Worm (Caenorhabditis elegans) whole organism, L2 larva: ENCODE measurements around the gene pgp-12.

ENCODE experiments used
- C34F6.9 ChIP-seq: fragments of 150-350 bp; optimal IDR thresholded peaks from 2 replicates; lab custom pipeline; 2014; ENCODE audit warnings: missing biosample characterization, missing genetic modification characterization
- F13H6.1 ChIP-seq: sonication (generic microtip); optimal IDR thresholded peaks from 2 replicates; lab custom pipeline; 2016; ENCODE audit warnings: missing genetic modification characterization, missing compliant biosample characterization
- R02D3.7 ChIP-seq: fragments of 150-350 bp; optimal IDR thresholded peaks from 2 replicates; lab custom pipeline; 2014; ENCODE audit warnings: missing biosample characterization, missing genetic modification characterization
- Y55F3AM.14 ChIP-seq: fragments of 200-800 bp; sonication (Bioruptor generic); optimal IDR thresholded peaks from 2 replicates; lab custom pipeline; 2018; ENCODE audit warnings: mild to moderate bottlenecking, missing genetic modification characterization, missing compliant biosample characterization
- blmp-1 ChIP-seq: sonication (generic microtip); optimal IDR thresholded peaks from 2 replicates; lab custom pipeline; 2017; ENCODE audit warnings: missing genetic modification characterization, mild to moderate bottlenecking, missing compliant biosample characterization, antibody characterized with exemption, moderate library complexity; ENCODE audit not compliant: insufficient read depth
- ceh-16 ChIP-seq: fragments of 150-350 bp; optimal IDR thresholded peaks from 2 replicates; lab custom pipeline; 2014; ENCODE audit warnings: missing biosample characterization, missing genetic modification characterization
- ceh-82 ChIP-seq: fragments of 150-350 bp; optimal IDR thresholded peaks from 2 replicates; lab custom pipeline; 2014; ENCODE audit warnings: missing biosample characterization, missing genetic modification characterization
- crh-2 ChIP-seq: sonication (generic microtip); optimal IDR thresholded peaks from 2 replicates; lab custom pipeline; 2017; ENCODE audit warnings: missing biosample characterization, missing genetic modification characterization
- dmd-4 ChIP-seq: sonication (generic microtip); optimal IDR thresholded peaks from 2 replicates; lab custom pipeline; 2017; ENCODE audit warnings: missing biosample characterization, missing genetic modification characterization
- elt-3 ChIP-seq: sonication (generic microtip); optimal IDR thresholded peaks from 2 replicates; lab custom pipeline; 2017; ENCODE audit warnings: missing biosample characterization, missing genetic modification characterization
- fos-1 ChIP-seq: fragments of 150-350 bp; optimal IDR thresholded peaks from 2 replicates; lab custom pipeline; 2014; ENCODE audit warnings: missing biosample characterization, missing genetic modification characterization
- gmeb-1 ChIP-seq: fragments of 150-350 bp; optimal IDR thresholded peaks from 2 replicates; lab custom pipeline; 2014; ENCODE audit warnings: missing biosample characterization, missing genetic modification characterization
- lsy-2 ChIP-seq, 2 experiments: fragments of 150-350 bp in 1 of 2; sonication (generic microtip) in 1 of 2; optimal IDR thresholded peaks; 2 replicates each; lab custom pipeline; 2014 to 2017; ENCODE audit warnings: missing biosample characterization in 2 of 2, missing genetic modification characterization in 2 of 2
- mab-5 ChIP-seq: fragments of 150-350 bp; optimal IDR thresholded peaks from 2 replicates; lab custom pipeline; 2014; ENCODE audit warnings: missing biosample characterization, missing genetic modification characterization
- mdl-1 ChIP-seq, 2 experiments: fragments of 150-350 bp in 1 of 2; sonication (generic microtip) in 1 of 2; optimal IDR thresholded peaks; 2 replicates each; lab custom pipeline; 2017; ENCODE audit warnings: missing biosample characterization in 2 of 2, missing genetic modification characterization in 2 of 2
- nhr-12 ChIP-seq: fragments of 150-350 bp; optimal IDR thresholded peaks from 2 replicates; lab custom pipeline; 2014; ENCODE audit warnings: missing biosample characterization, missing genetic modification characterization
- nhr-129 ChIP-seq: fragments of 150-350 bp; optimal IDR thresholded peaks from 2 replicates; lab custom pipeline; 2014; ENCODE audit warnings: missing biosample characterization, missing genetic modification characterization
- nhr-21 ChIP-seq: fragments of 150-350 bp; optimal IDR thresholded peaks from 2 replicates; lab custom pipeline; 2014; ENCODE audit warnings: missing biosample characterization, missing genetic modification characterization
- nhr-25 ChIP-seq: fragments of 150-350 bp; sonication (generic microtip); optimal IDR thresholded peaks from 3 replicates; lab custom pipeline; 2014; ENCODE audit warnings: missing biosample characterization, missing genetic modification characterization
- nhr-77 ChIP-seq: fragments of 150-350 bp; optimal IDR thresholded peaks from 2 replicates; lab custom pipeline; 2014; ENCODE audit warnings: missing biosample characterization, missing genetic modification characterization
- sem-4 ChIP-seq: fragments of 150-350 bp; optimal IDR thresholded peaks from 2 replicates; lab custom pipeline; 2014; ENCODE audit warnings: missing biosample characterization, missing genetic modification reagents, missing genetic modification characterization
- skn-1 ChIP-seq: sonication (generic microtip); optimal IDR thresholded peaks from 2 replicates; lab custom pipeline; 2017; ENCODE audit warnings: missing biosample characterization, missing genetic modification characterization
- sma-3 ChIP-seq: sonication (generic microtip); optimal IDR thresholded peaks from 2 replicates; lab custom pipeline; 2016; ENCODE audit warnings: missing genetic modification reagents, missing genetic modification characterization, missing compliant biosample characterization
- sma-9 ChIP-seq, 2 experiments: fragments of 150-350 bp in 1 of 2; sonication (generic microtip) in 1 of 2; optimal IDR thresholded peaks; 2 replicates each; lab custom pipeline; 2014 to 2016; ENCODE audit warnings: missing genetic modification characterization in 2 of 2, mild to moderate bottlenecking in 1 of 2, missing biosample characterization in 1 of 2, missing compliant biosample characterization in 1 of 2, missing genetic modification reagents in 1 of 2, moderate library complexity in 1 of 2
- snpc-4 ChIP-seq: fragments of 150-350 bp; optimal IDR thresholded peaks from 2 replicates; lab custom pipeline; 2014; ENCODE audit warnings: missing biosample characterization, missing genetic modification characterization
- unc-39 ChIP-seq: fragments of 150-350 bp; optimal IDR thresholded peaks from 2 replicates; lab custom pipeline; 2014; ENCODE audit warnings: missing biosample characterization, missing genetic modification characterization
- unc-55 ChIP-seq: fragments of 150-350 bp; sonication (generic microtip); optimal IDR thresholded peaks from 3 replicates; lab custom pipeline; 2014; ENCODE audit warnings: missing biosample characterization, missing genetic modification reagents, missing genetic modification characterization
- unc-62 ChIP-seq: fragments of 150-350 bp; optimal IDR thresholded peaks from 2 replicates; lab custom pipeline; 2014; ENCODE audit warnings: missing biosample characterization, missing genetic modification reagents, missing genetic modification characterization
- ztf-1 ChIP-seq: fragments of 200-800 bp; sonication (Bioruptor generic); conservative IDR thresholded peaks from 2 replicates; pipeline ENCODE4 v1.3.6; 2022; ENCODE audit warnings: missing genetic modification characterization, missing compliant biosample characterization
- ztf-11 ChIP-seq: sonication (generic microtip); optimal IDR thresholded peaks from 2 replicates; lab custom pipeline; 2017; ENCODE audit warnings: missing biosample characterization, missing genetic modification characterization
- ztf-4 ChIP-seq: fragments of 150-350 bp; optimal IDR thresholded peaks from 2 replicates; lab custom pipeline; 2014; ENCODE audit warnings: missing biosample characterization, missing genetic modification characterization

The pgp-12 gene

ce11 chrX:12755021-12755420, 23.4 kb downstream of the pgp-12 start:
- TF ChIP-seq snpc-4 (tag; lab: Kevin White, UChicago) (no peak), nhr-77 (no peak), Y55F3AM.14 (GFP tag; lab: Kevin White, UChicago) (no peak), nhr-25 (tag; lab: Kevin White, UChicago) (no peak), lsy-2 (tag; optimal IDR thresholded peaks at IDR 0.05; lab: Kevin White, UChicago) (no peak), gmeb-1 (no peak), ztf-1 (GFP tag; lab: Robert Waterston, UW) (no peak), ztf-11 (tag; lab: Kevin White, UChicago) (no peak), sma-9 (GFP tag; optimal IDR thresholded peaks at IDR 0.05; lab: Kevin White, UChicago) (no peak), sma-9 (tag; optimal IDR thresholded peaks at IDR 0.05; lab: Kevin White, UChicago) (no peak), crh-2 (tag; lab: Kevin White, UChicago) (no peak), sem-4 (no peak), unc-39 (tag; lab: Kevin White, UChicago) (no peak), ceh-16 (no peak)

- no peak for TF ChIP-seq lsy-2 (tag; optimal IDR thresholded peaks at IDR 0.05; lab: Kevin White, UChicago)
- TF ChIP-seq sem-4 = no peak
- peak; percentile 4 for TF ChIP-seq fos-1
- no peak for TF ChIP-seq nhr-12
- no peak for TF ChIP-seq unc-62 (GFP tag; lab: Kevin White, UChicago)
- TF ChIP-seq unc-55 = no peak
- TF ChIP-seq ceh-82 (tag; lab: Kevin White, UChicago) = no peak
- peak; percentile 65 for TF ChIP-seq sma-9 (GFP tag; optimal IDR thresholded peaks at IDR 0.05; lab: Kevin White, UChicago)
- no peak for TF ChIP-seq sma-9 (tag; optimal IDR thresholded peaks at IDR 0.05; lab: Kevin White, UChicago)
Measured at ce11 chrX:12759010-12759409, 27.4 kb downstream of the pgp-12 start.

ce11 chrX:12759642-12760041, 28.0 kb downstream of the pgp-12 start:
- TF ChIP-seq mab-5 (tag; lab: Kevin White, UChicago) (no peak), Y55F3AM.14 (GFP tag; lab: Kevin White, UChicago) (peak; percentile 25), blmp-1 (tag; lab: Kevin White, UChicago) (peak; percentile 83), mdl-1 (tag; optimal IDR thresholded peaks at IDR 0.05; lab: Kevin White, UChicago) (peak; percentile 65 to 85), F13H6.1 (tag; lab: Kevin White, UChicago) (peak; percentile 57), gmeb-1 (peak; percentile 38), sma-3 (peak; percentile 68), nhr-129 (tag; lab: Kevin White, UChicago) (peak; percentile 45), elt-3 (tag; lab: Kevin White, UChicago) (no peak), crh-2 (tag; lab: Kevin White, UChicago) (peak; percentile 70), nhr-21 (tag; lab: Kevin White, UChicago) (peak; percentile 65), sma-9 (GFP tag; optimal IDR thresholded peaks at IDR 0.05; lab: Kevin White, UChicago) (peak; percentile 90), sma-9 (tag; optimal IDR thresholded peaks at IDR 0.05; lab: Kevin White, UChicago) (no peak), dmd-4 (no peak), fos-1 (peak; percentile 92)

ce11 chrX:12761295-12761775, 29.7 kb downstream of the pgp-12 start:
- TF ChIP-seq nhr-129 (tag; lab: Kevin White, UChicago) (peak; percentile 49), Y55F3AM.14 (GFP tag; lab: Kevin White, UChicago) (no peak), sma-9 (GFP tag; optimal IDR thresholded peaks at IDR 0.05; lab: Kevin White, UChicago) (peak; percentile 67), sma-9 (tag; optimal IDR thresholded peaks at IDR 0.05; lab: Kevin White, UChicago) (no peak), lsy-2 (tag; optimal IDR thresholded peaks at IDR 0.05; lab: Kevin White, UChicago) (no peak), mdl-1 (tag; optimal IDR thresholded peaks at IDR 0.05; lab: Kevin White, UChicago) (peak in 1 of 2 experiments; percentile 40), fos-1 (peak; percentile 3), blmp-1 (tag; lab: Kevin White, UChicago) (peak; percentile 80), crh-2 (tag; lab: Kevin White, UChicago) (no peak), C34F6.9 (tag; lab: Kevin White, UChicago) (peak; percentile 27), nhr-25 (tag; lab: Kevin White, UChicago) (peak; percentile 57), sma-3 (peak; percentile 52)

ce11 chrX:12761778-12762177, 30.2 kb downstream of the pgp-12 start, which contains the start of gene cept-1:
Gene cept-1 (plus strand): TSS chrX:12762078.
- TF ChIP-seq sma-3 (no peak), sma-9 (GFP tag; optimal IDR thresholded peaks at IDR 0.05; lab: Kevin White, UChicago) (no peak), sma-9 (tag; optimal IDR thresholded peaks at IDR 0.05; lab: Kevin White, UChicago) (no peak), skn-1 (tag; lab: Kevin White, UChicago) (no peak), blmp-1 (tag; lab: Kevin White, UChicago) (no peak), snpc-4 (tag; lab: Kevin White, UChicago) (no peak), R02D3.7 (no peak), ztf-4 (tag; lab: Kevin White, UChicago) (no peak)
